Worm (Caenorhabditis elegans) whole organism, L2 larva: Measurements from ENCODE around the gene osm-8.

Experiments
- R02D3.7 ChIP-seq: fragments of 150-350 bp; optimal IDR thresholded peaks from 2 replicates; lab custom pipeline; 2014; ENCODE audit warnings: missing biosample characterization, missing genetic modification characterization
- aly-2 ChIP-seq: fragments of 150-350 bp; optimal IDR thresholded peaks from 2 replicates; lab custom pipeline; 2014; ENCODE audit warnings: missing biosample characterization, missing genetic modification characterization
- ama-1 ChIP-seq: fragments of 150-350 bp; optimal IDR thresholded peaks from 2 replicates; lab custom pipeline; 2018; ENCODE audit warnings: inconsistent platforms
- lin-39 ChIP-seq: fragments of 150-350 bp; optimal IDR thresholded peaks from 2 replicates; lab custom pipeline; 2014; ENCODE audit warnings: missing biosample characterization, missing genetic modification reagents, missing genetic modification characterization
- nhr-23 ChIP-seq: fragments of 150-350 bp; optimal IDR thresholded peaks from 2 replicates; lab custom pipeline; 2014; ENCODE audit warnings: missing biosample characterization, missing genetic modification reagents, missing genetic modification characterization
- nhr-25 ChIP-seq: fragments of 150-350 bp; sonication (generic microtip); optimal IDR thresholded peaks from 3 replicates; lab custom pipeline; 2014; ENCODE audit warnings: missing biosample characterization, missing genetic modification characterization
- skn-1 ChIP-seq: sonication (generic microtip); optimal IDR thresholded peaks from 2 replicates; lab custom pipeline; 2017; ENCODE audit warnings: missing biosample characterization, missing genetic modification characterization
- unc-62 ChIP-seq: fragments of 150-350 bp; optimal IDR thresholded peaks from 2 replicates; lab custom pipeline; 2014; ENCODE audit warnings: missing biosample characterization, missing genetic modification reagents, missing genetic modification characterization
- ztf-1 ChIP-seq: fragments of 200-800 bp; sonication (Bioruptor generic); conservative IDR thresholded peaks from 2 replicates; pipeline ENCODE4 v1.3.6; 2022; ENCODE audit warnings: missing genetic modification characterization, missing compliant biosample characterization
- ztf-11 ChIP-seq: sonication (generic microtip); optimal IDR thresholded peaks from 2 replicates; lab custom pipeline; 2017; ENCODE audit warnings: missing biosample characterization, missing genetic modification characterization

DNA sequence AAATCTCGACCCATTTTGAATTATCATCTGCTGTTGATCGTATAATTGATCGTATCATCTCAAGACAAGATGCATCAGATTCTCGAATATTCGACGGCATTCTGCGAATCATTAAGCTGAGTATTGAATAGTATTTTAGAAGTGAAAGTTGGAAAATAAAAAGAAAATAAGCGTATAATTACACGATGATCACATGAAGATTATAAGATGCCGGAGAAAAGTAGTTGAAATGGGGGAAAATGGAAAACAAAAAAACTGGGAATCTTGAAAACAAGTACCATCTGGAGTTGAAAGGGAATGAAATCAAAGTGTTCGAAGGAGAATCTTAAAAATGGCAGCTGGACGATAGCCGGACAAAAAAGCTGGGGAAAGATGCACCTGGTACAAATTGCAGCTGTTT is 15.2 kb upstream of the osm-8 start, which contains the start of gene R07G3.8:
- TF ChIP-seq lin-39 (tag; lab: Kevin White, UChicago) (no peak), nhr-23 (tag; lab: Kevin White, UChicago) (no peak), R02D3.7 (no peak), aly-2 (tag; lab: Kevin White, UChicago) (no peak), skn-1 (tag; lab: Kevin White, UChicago) (no peak), ama-1 (no peak), ztf-11 (no peak), unc-62 (no peak), nhr-25 (no peak), ztf-1 (GFP tag; lab: Robert Waterston, UW) (no peak)
